Fruit fly (Drosophila melanogaster): ENCODE data around the gene CG33229.

The CG33229 gene

dm6 chr3L:199754-200596 lies 23.7 kb upstream of the CG33229 start, which contains the start of the genes rno and mri (continued):
- peak; percentile 61 for TF ChIP-seq CG33557 (GFP tag; optimal IDR thresholded peaks at IDR 0.05)
- peak; percentile 88 for TF ChIP-seq CG9932 (GFP tag; IDR thresholded peaks at IDR 0.05)
- peak; percentile 82 for TF ChIP-seq CG31441 (GFP tag; IDR thresholded peaks at IDR 0.05)
- TF ChIP-seq Abd-B (GFP tag; optimal IDR thresholded peaks at IDR 0.05) = peak; percentile 65
- TF ChIP-seq inv (GFP tag; IDR thresholded peaks at IDR 0.05; ENCODE audit: partially characterized antibody) = peak; percentile 90
- TF ChIP-seq slou (GFP tag; optimal IDR thresholded peaks at IDR 0.05) = no peak
- peak; percentile 40 for TF ChIP-seq CG10209 (GFP tag; optimal IDR thresholded peaks at IDR 0.05)
- peak; percentile 94 for TF ChIP-seq CG34224 (GFP tag; IDR thresholded peaks at IDR 0.05; ENCODE audit: partially characterized antibody)
- no peak for TF ChIP-seq CG33213 (GFP tag; optimal IDR thresholded peaks at IDR 0.05)
- no peak for TF ChIP-seq CG1529 (GFP tag; optimal IDR thresholded peaks at IDR 0.05)
- TF ChIP-seq CG9876 (GFP tag; optimal IDR thresholded peaks at IDR 0.05) = no peak
- TF ChIP-seq CG8765 (GFP tag; IDR thresholded peaks at IDR 0.05) = peak; percentile 37
- no peak for TF ChIP-seq nom (GFP tag; optimal IDR thresholded peaks at IDR 0.05)
- peak; percentile 91 for TF ChIP-seq Doc3 (GFP tag; IDR thresholded peaks at IDR 0.05; ENCODE audit: partially characterized antibody)
- TF ChIP-seq TFAM (GFP tag; optimal IDR thresholded peaks at IDR 0.05) = no peak
- peak; percentile 91 for TF ChIP-seq HLH4C (GFP tag; IDR thresholded peaks at IDR 0.05; ENCODE audit: partially characterized antibody)
- TF ChIP-seq chn (GFP tag; optimal IDR thresholded peaks at IDR 0.05) = no peak
- TF ChIP-seq gce (GFP tag; IDR thresholded peaks at IDR 0.05) = peak; percentile 54; the same call in 1 of the 3 replicates
- no peak for TF ChIP-seq luna (GFP tag; optimal IDR thresholded peaks at IDR 0.05)
- peak; percentile 82 for TF ChIP-seq CG2129 (GFP tag; IDR thresholded peaks at IDR 0.05; ENCODE audit: partially characterized antibody)
- peak; percentile 82 for TF ChIP-seq CG32767 (GFP tag; IDR thresholded peaks at IDR 0.05)
- peak; percentile 67 for TF ChIP-seq al (GFP tag; IDR thresholded peaks at IDR 0.05)
- TF ChIP-seq sqz (GFP tag; optimal IDR thresholded peaks at IDR 0.05) = peak; percentile 13
- no peak for TF ChIP-seq CG6854 (GFP tag; optimal IDR thresholded peaks at IDR 0.05)
- TF ChIP-seq klu (GFP tag; IDR thresholded peaks at IDR 0.05) = peak; percentile 62; the same call in 1 of the 2 replicates
- TF ChIP-seq danr (GFP tag; IDR thresholded peaks at IDR 0.05) = no peak
- TF ChIP-seq org-1 (GFP tag; optimal IDR thresholded peaks at IDR 0.05) = no peak
- TF ChIP-seq Doc2 (GFP tag; IDR thresholded peaks at IDR 0.05) = no peak
- no peak for TF ChIP-seq CG8478 (optimal IDR thresholded peaks at IDR 0.05)
- peak; percentile 43; the same call in 1 of the 2 replicates for TF ChIP-seq CG7372 (GFP tag; IDR thresholded peaks at IDR 0.05)
- peak; percentile 81 for TF ChIP-seq zen (tag; optimal IDR thresholded peaks at IDR 0.05)
- TF ChIP-seq CG3163 (GFP tag; optimal IDR thresholded peaks at IDR 0.05) = no peak
- TF ChIP-seq crol (GFP tag; IDR thresholded peaks at IDR 0.05) = no peak
- TF ChIP-seq CG1024 (GFP tag; IDR thresholded peaks at IDR 0.05) = no peak
- TF ChIP-seq salm (tag; optimal IDR thresholded peaks at IDR 0.05) = no peak
- TF ChIP-seq Mrtf (GFP tag; IDR thresholded peaks at IDR 0.05) = 0 out of 3 replicates have a peak, but pooled peaks have one; percentile 42
- TF ChIP-seq CG10979 (tag; optimal IDR thresholded peaks at IDR 0.05) = peak; percentile 67
- TF ChIP-seq D (optimal IDR thresholded peaks at IDR 0.05) = no peak
- TF ChIP-seq D (GFP tag; optimal IDR thresholded peaks at IDR 0.05) = peak; percentile 41
- TF ChIP-seq gt (GFP tag; IDR thresholded peaks at IDR 0.05) = no peak
- TF ChIP-seq dati (GFP tag; IDR thresholded peaks at IDR 0.05) = peak; percentile 46; the same call in 1 of the 2 replicates
- TF ChIP-seq CG4707 (GFP tag; optimal IDR thresholded peaks at IDR 0.05) = no peak
- peak; percentile 45 for TF ChIP-seq CG30431 (GFP tag; optimal IDR thresholded peaks at IDR 0.05)
- TF ChIP-seq disco-r (GFP tag; optimal IDR thresholded peaks at IDR 0.05) = no peak
- peak; percentile 15 for TF ChIP-seq Spps (tag; optimal IDR thresholded peaks at IDR 0.05)
- TF ChIP-seq chif (GFP tag; optimal IDR thresholded peaks at IDR 0.05) = no peak
- no peak for TF ChIP-seq eve (GFP tag; optimal IDR thresholded peaks at IDR 0.05)
- peak; percentile 95 for TF ChIP-seq knrl (GFP tag; IDR thresholded peaks at IDR 0.05; ENCODE audit: partially characterized antibody)
- peak; percentile 58; the same call in 3 of the 4 replicates for TF ChIP-seq Gug (GFP tag; IDR thresholded peaks at IDR 0.05)

Measured in whole organism, embryonic.